Fruit fly (Drosophila melanogaster) whole organism, wandering third instar larva: ENCODE results near the gene CG6664.

Experiments used
- CG32264 ChIP-seq: fragments of 200-800 bp; sonication (Bioruptor generic); optimal IDR thresholded peaks from 2 replicates; lab custom pipeline; 2016; ENCODE audit warnings: missing biosample characterization, missing genetic modification characterization
- CG9705 ChIP-seq: fragments of 200-800 bp; sonication (Bioruptor generic); optimal IDR thresholded peaks from 2 replicates; lab custom pipeline; 2018; ENCODE audit warnings: missing biosample characterization, mild to moderate bottlenecking, missing genetic modification characterization
- CrebA ChIP-seq: fragments of 200-800 bp; sonication (Bioruptor generic); optimal IDR thresholded peaks from 2 replicates; lab custom pipeline; 2016; ENCODE audit warnings: missing biosample characterization, mild to moderate bottlenecking, missing genetic modification characterization, borderline replicate concordance
- Dfd ChIP-seq: fragments of >200 bp; optimal IDR thresholded peaks from 2 replicates; lab custom pipeline; 2017; ENCODE audit warnings: missing biosample characterization, missing genetic modification characterization
- Dif ChIP-seq: fragments of 200-275, 200-300 bp; sonication (Bioruptor generic); optimal IDR thresholded peaks from 2 replicates; lab custom pipeline; 2018; ENCODE audit warnings: missing biosample characterization, missing genetic modification characterization; ENCODE audit not compliant: partially characterized antibody
- GATAd ChIP-seq: sonication (Bioruptor generic); optimal IDR thresholded peaks from 2 replicates; lab custom pipeline; 2016; ENCODE audit warnings: missing biosample characterization, missing genetic modification characterization
- HLH106 ChIP-seq: fragments of 200-800 bp; optimal IDR thresholded peaks from 3 replicates; lab custom pipeline; 2019; ENCODE audit warnings: missing biosample characterization, mild to moderate bottlenecking, missing genetic modification characterization, moderate library complexity
- Hnf4 ChIP-seq: fragments of 200-800 bp; sonication (Bioruptor generic); optimal IDR thresholded peaks from 2 replicates; lab custom pipeline; 2016; ENCODE audit warnings: missing biosample characterization, mild to moderate bottlenecking, missing genetic modification characterization
- Hr78 ChIP-seq: fragments of >200 bp; optimal IDR thresholded peaks from 2 replicates; lab custom pipeline; 2017; ENCODE audit warnings: missing biosample characterization, missing genetic modification characterization
- Hr83 ChIP-seq: fragments of 200-300 bp; sonication (Bioruptor generic); optimal IDR thresholded peaks from 2 replicates; lab custom pipeline; 2016; ENCODE audit warnings: missing biosample characterization, mild to moderate bottlenecking, missing genetic modification characterization, moderate library complexity; ENCODE audit not compliant: poor library complexity, severe bottlenecking
- Jra ChIP-seq: sonication (Bioruptor generic); optimal IDR thresholded peaks from 2 replicates; lab custom pipeline; 2016; ENCODE audit warnings: missing biosample characterization, missing genetic modification characterization
- Mio ChIP-seq: sonication (Bioruptor generic); optimal IDR thresholded peaks from 2 replicates; lab custom pipeline; 2016; ENCODE audit warnings: missing biosample characterization, missing genetic modification characterization
- Myc ChIP-seq: fragments of >200 bp; optimal IDR thresholded peaks from 2 replicates; lab custom pipeline; 2017
- N ChIP-seq: fragments of >200 bp; optimal IDR thresholded peaks from 2 replicates; lab custom pipeline; 2018; ENCODE audit warnings: missing biosample characterization, missing external identifiers, missing genetic modification characterization
- OdsH ChIP-seq: fragments of 200-800 bp; sonication (Bioruptor generic); optimal IDR thresholded peaks from 2 replicates; lab custom pipeline; 2016; ENCODE audit warnings: missing biosample characterization, mild to moderate bottlenecking, missing genetic modification characterization
- Rel ChIP-seq, 2 experiments: fragments of 200-800 bp; sonication (Bioruptor generic) in 1 of 2; optimal IDR thresholded peaks; 2 replicates in 1 of 2; 3 replicates in 1 of 2; lab custom pipeline; 2016 to 2019; ENCODE audit warnings: mild to moderate bottlenecking in 2 of 2, missing biosample characterization in 2 of 2, missing genetic modification characterization in 2 of 2, moderate library complexity in 1 of 2
- Sp1 ChIP-seq: fragments of 200-800 bp; sonication (Bioruptor generic); optimal IDR thresholded peaks from 3 replicates; lab custom pipeline; 2019; ENCODE audit warnings: missing biosample characterization, mild to moderate bottlenecking, missing genetic modification characterization, moderate library complexity
- Vsx2 ChIP-seq: fragments of 200-300, 225-300 bp; sonication (Bioruptor generic); optimal IDR thresholded peaks from 2 replicates; lab custom pipeline; 2018; ENCODE audit warnings: missing biosample characterization, missing genetic modification characterization; ENCODE audit not compliant: partially characterized antibody
- br ChIP-seq: fragments of 200-800 bp; sonication (Bioruptor generic); optimal IDR thresholded peaks from 2 replicates; lab custom pipeline; 2016; ENCODE audit warnings: missing biosample characterization, missing genetic modification characterization
- brk ChIP-seq: fragments of 200-800 bp; sonication (Bioruptor generic); optimal IDR thresholded peaks from 2 replicates; lab custom pipeline; 2016; ENCODE audit warnings: missing biosample characterization, mild to moderate bottlenecking, missing genetic modification characterization
- dl ChIP-seq, 2 experiments: fragments of 175-275, 200-275 bp in 1 of 2; fragments of 200-275 bp in 1 of 2; sonication (Bioruptor generic); optimal IDR thresholded peaks; lab custom pipeline; 2018; ENCODE audit warnings: mild to moderate bottlenecking in 2 of 2, missing biosample characterization in 2 of 2, missing genetic modification characterization in 2 of 2, moderate library complexity in 2 of 2; ENCODE audit not compliant: partially characterized antibody in 2 of 2, insufficient read depth in 1 of 2
- dmrt93B ChIP-seq: fragments of 200-800 bp; sonication (Bioruptor generic); optimal IDR thresholded peaks from 2 replicates; lab custom pipeline; 2018; ENCODE audit warnings: missing biosample characterization, mild to moderate bottlenecking, missing genetic modification characterization
- dsf ChIP-seq: sonication (Bioruptor generic); optimal IDR thresholded peaks from 2 replicates; lab custom pipeline; 2016; ENCODE audit warnings: missing biosample characterization, missing genetic modification characterization, borderline replicate concordance
- ey ChIP-seq: fragments of 200-800 bp; sonication (Bioruptor generic); optimal IDR thresholded peaks from 2 replicates; lab custom pipeline; 2016; ENCODE audit warnings: missing biosample characterization, missing genetic modification characterization
- foxo ChIP-seq, 2 experiments: fragments of 200-800 bp; sonication (Bioruptor generic); optimal IDR thresholded peaks; 2 replicates in 1 of 2; 3 replicates in 1 of 2; lab custom pipeline; 2016 to 2017; ENCODE audit warnings: missing biosample characterization in 2 of 2, missing genetic modification characterization in 2 of 2
- fru ChIP-seq: fragments of 200-800 bp; sonication (Bioruptor generic); optimal IDR thresholded peaks from 3 replicates; lab custom pipeline; 2016; ENCODE audit warnings: missing biosample characterization, mild to moderate bottlenecking, missing genetic modification characterization
- h ChIP-seq: fragments of 200-800 bp; sonication (Bioruptor generic); optimal IDR thresholded peaks from 3 replicates; lab custom pipeline; 2016; ENCODE audit warnings: missing biosample characterization, mild to moderate bottlenecking, missing genetic modification characterization
- jim ChIP-seq: fragments of 175-275, 200-325 bp; sonication (Bioruptor generic); optimal IDR thresholded peaks from 2 replicates; lab custom pipeline; 2016; ENCODE audit warnings: missing biosample characterization, mild to moderate bottlenecking, missing genetic modification characterization
- lola ChIP-seq: fragments of >200 bp; optimal IDR thresholded peaks from 2 replicates; lab custom pipeline; 2017; ENCODE audit warnings: missing biosample characterization, missing genetic modification characterization
- pan ChIP-seq: fragments of >200 bp; optimal IDR thresholded peaks from 2 replicates; lab custom pipeline; 2017
- psq ChIP-seq: fragments of 200-800 bp; sonication (Bioruptor generic); optimal IDR thresholded peaks from 3 replicates; lab custom pipeline; 2017; ENCODE audit warnings: missing biosample characterization, mild to moderate bottlenecking, missing genetic modification characterization, moderate library complexity
- rgr ChIP-seq: fragments of 200-800 bp; sonication (Bioruptor generic); optimal IDR thresholded peaks from 3 replicates; lab custom pipeline; 2016; ENCODE audit warnings: missing biosample characterization, mild to moderate bottlenecking, missing genetic modification characterization
- sage ChIP-seq: fragments of 200-800 bp; sonication (Bioruptor generic); optimal IDR thresholded peaks from 2 replicates; lab custom pipeline; 2016; ENCODE audit warnings: missing biosample characterization, mild to moderate bottlenecking, missing genetic modification characterization
- sv ChIP-seq: fragments of 200-800 bp; sonication (Bioruptor generic); optimal IDR thresholded peaks from 3 replicates; lab custom pipeline; 2016; ENCODE audit warnings: missing biosample characterization, missing genetic modification characterization
- tai ChIP-seq: sonication (Bioruptor generic); optimal IDR thresholded peaks from 2 replicates; lab custom pipeline; 2016; ENCODE audit warnings: missing biosample characterization, missing genetic modification characterization
- usp ChIP-seq: fragments of >200 bp; optimal IDR thresholded peaks from 2 replicates; lab custom pipeline; 2017; ENCODE audit warnings: missing biosample characterization, missing genetic modification characterization
- woc ChIP-seq: sonication (Bioruptor generic); optimal IDR thresholded peaks from 2 replicates; lab custom pipeline; 2016; ENCODE audit warnings: missing biosample characterization, mild to moderate bottlenecking, missing genetic modification characterization

Gene CG6664

DNA sequence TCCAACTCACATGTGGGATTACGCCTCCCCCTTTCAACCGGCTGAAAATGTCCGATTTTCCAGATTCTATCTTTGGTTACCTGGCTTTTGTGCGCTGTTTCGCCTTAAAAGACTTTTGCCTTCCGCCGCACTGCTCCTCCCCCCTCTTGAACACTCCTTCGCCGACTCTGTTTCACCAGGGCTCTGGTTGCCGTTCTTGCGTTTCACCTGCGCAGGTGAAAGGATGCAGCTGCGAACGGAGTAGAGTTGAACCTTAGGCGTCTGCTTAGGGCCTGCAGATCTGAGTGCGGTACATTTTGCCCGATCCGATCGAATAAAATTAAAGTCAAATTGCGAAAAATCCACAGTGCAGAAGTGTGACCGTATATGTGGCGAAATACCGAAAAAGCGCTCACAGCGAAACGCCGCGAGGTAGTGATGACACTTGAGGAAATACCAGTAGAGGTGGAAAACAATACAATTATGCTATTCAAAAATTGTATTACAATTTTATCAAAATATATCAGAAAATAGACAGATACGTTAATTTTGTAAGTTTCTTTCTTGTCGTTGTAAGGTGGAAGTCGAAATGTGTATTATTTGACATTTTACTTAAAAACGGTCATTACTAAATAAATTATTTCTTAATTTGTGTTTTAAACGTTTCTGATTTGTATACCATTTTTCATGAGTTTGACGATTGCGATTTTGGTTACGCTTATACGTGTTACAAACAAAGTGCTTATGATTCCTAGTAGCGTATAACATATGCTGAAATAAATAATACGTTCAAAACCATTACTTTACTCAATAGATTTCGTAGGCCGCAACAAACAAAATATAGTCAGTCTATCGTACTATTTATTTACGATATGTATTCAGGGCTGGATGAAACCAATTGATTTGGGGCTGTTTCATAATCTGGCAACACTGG is at the start of gene CG6664, which contains the start of gene CG7728:
CG6664 (minus strand) TSS at position 518 of the 913 bp plus-strand sequence.
CG7728 (plus strand) TSS at position 874 of the 913 bp plus-strand sequence.
- TF ChIP-seq jim (GFP tag; lab: Kevin White, UChicago) (peak; percentile 4), Myc (lab: Kevin White, UChicago) (peak; percentile 23), Hr83 (GFP tag; lab: Kevin White, UChicago) (peak; percentile 15), usp (GFP tag; lab: Kevin White, UChicago) (no peak), ey (GFP tag; lab: Kevin White, UChicago) (peak; percentile 47), OdsH (peak; percentile 44), Hr78 (GFP tag; lab: Kevin White, UChicago) (no peak), CG32264 (no peak), brk (GFP tag; lab: Kevin White, UChicago) (no peak), Hnf4 (GFP tag; lab: Kevin White, UChicago) (no peak), N (GFP tag; lab: Kevin White, UChicago) (no peak), h (GFP tag; lab: Kevin White, UChicago) (peak; percentile 34), psq (GFP tag; lab: Kevin White, UChicago) (peak; percentile 47), sage (GFP tag; lab: Kevin White, UChicago) (no peak), sv (GFP tag; lab: Kevin White, UChicago) (peak; percentile 38), Sp1 (GFP tag; lab: Kevin White, UChicago) (peak; percentile 56), dmrt93B (GFP tag; lab: Kevin White, UChicago) (peak; percentile 50), Rel (GFP tag; optimal IDR thresholded peaks at IDR 0.05; lab: Kevin White, UChicago) (no peak), Rel (tag; optimal IDR thresholded peaks at IDR 0.05; lab: Kevin White, UChicago) (peak; percentile 40), pan (lab: Kevin White, UChicago) (no peak), tai (GFP tag; lab: Kevin White, UChicago) (no peak), dsf (GFP tag; lab: Kevin White, UChicago) (no peak), Dif (no peak), Mio (GFP tag; lab: Kevin White, UChicago) (no peak), woc (GFP tag; lab: Kevin White, UChicago) (peak; percentile 84), lola (GFP tag; lab: Kevin White, UChicago) (no peak), br (GFP tag; lab: Kevin White, UChicago) (peak; percentile 5), CG9705 (GFP tag; lab: Kevin White, UChicago) (no peak), fru (GFP tag; lab: Kevin White, UChicago) (no peak), rgr (peak; percentile 9), foxo (GFP tag; optimal IDR thresholded peaks at IDR 0.05; lab: Kevin White, UChicago) (peak in 1 of 2 experiments; percentile 72), HLH106 (tag; lab: Kevin White, UChicago) (peak; percentile 66), CrebA (no peak)

DNA sequence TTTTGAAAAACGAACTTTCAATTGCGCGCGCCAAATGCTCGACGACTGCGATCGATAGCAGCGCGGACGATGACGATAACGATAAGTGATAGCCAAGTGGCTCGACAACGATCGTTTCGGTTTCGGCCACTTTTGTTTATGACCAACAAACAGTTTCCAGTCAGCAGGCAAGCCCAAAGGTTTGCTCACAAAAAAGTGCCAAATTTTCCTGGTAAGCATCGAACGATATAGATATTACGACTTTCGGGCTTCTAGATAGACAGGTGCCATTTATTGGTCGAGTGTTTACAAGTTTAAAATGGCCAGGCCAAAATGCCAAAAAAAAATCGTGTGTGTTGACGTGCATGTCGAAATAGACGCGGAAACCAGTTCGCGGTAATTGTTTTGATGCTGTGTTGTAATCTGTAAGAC is 39.5 kb upstream of the CG6664 start, which contains the start of gene CG7724:
CG7724 (plus strand) TSS at position 147 of the 411 bp plus-strand sequence.
- TF ChIP-seq tai (GFP tag; lab: Kevin White, UChicago) (no peak), Dfd (GFP tag; lab: Kevin White, UChicago) (no peak), dmrt93B (GFP tag; lab: Kevin White, UChicago) (no peak), OdsH (no peak), N (GFP tag; lab: Kevin White, UChicago) (no peak), ey (GFP tag; lab: Kevin White, UChicago) (no peak), usp (GFP tag; lab: Kevin White, UChicago) (no peak), Jra (no peak), dl (GFP tag; optimal IDR thresholded peaks at IDR 0.05; lab: Kevin White, UChicago; ENCODE audit: insufficient read depth in 1 of 2, partially characterized antibody in 2 of 2) (no peak), Vsx2 (GFP tag; lab: Kevin White, UChicago) (no peak), woc (GFP tag; lab: Kevin White, UChicago) (no peak), CG9705 (GFP tag; lab: Kevin White, UChicago) (no peak), GATAd (GFP tag; lab: Kevin White, UChicago) (no peak), Mio (GFP tag; lab: Kevin White, UChicago) (no peak), foxo (GFP tag; optimal IDR thresholded peaks at IDR 0.05; lab: Kevin White, UChicago) (no peak), Sp1 (GFP tag; lab: Kevin White, UChicago) (no peak)
